Worm (Caenorhabditis elegans) whole organism, L4 larva: Measurements from ENCODE around the gene C16C8.27.
"Not testable (repeated sequence)": the region's sequence is repeated elsewhere in the genome, so short reads cannot be mapped to it uniquely, and the experiment has no call there.

Source experiments
- D1046.2 ChIP-seq: fragments of 200-800 bp; sonication (Bioruptor generic); IDR thresholded peaks from 2 replicates; pipeline ENCODE4 v1.3.6; 2022; ENCODE audit warnings: missing genetic modification characterization, missing compliant biosample characterization
- F26F4.8 ChIP-seq: fragments of 200-800 bp; sonication (Bioruptor generic); conservative IDR thresholded peaks from 2 replicates; pipeline ENCODE4 v1.3.6; 2022; ENCODE audit warnings: missing genetic modification characterization, missing compliant biosample characterization
- F49E8.2 ChIP-seq: sonication (generic microtip); optimal IDR thresholded peaks from 2 replicates; lab custom pipeline; 2016; ENCODE audit warnings: missing compliant biosample characterization, mild to moderate bottlenecking, missing genetic modification characterization, borderline replicate concordance
- T20F7.1 ChIP-seq: fragments of 200-800 bp; sonication (Bioruptor generic); optimal IDR thresholded peaks from 2 replicates; lab custom pipeline; 2018; ENCODE audit warnings: mild to moderate bottlenecking, missing genetic modification characterization, missing compliant biosample characterization
- T26A8.4 ChIP-seq: fragments of 200-800 bp; sonication (Bioruptor generic); IDR thresholded peaks from 2 replicates; pipeline ENCODE4 v1.3.6; 2022; ENCODE audit warnings: missing genetic modification characterization, missing compliant biosample characterization
- Y48G9A.11 ChIP-seq: fragments of 200-800 bp; sonication (Bioruptor generic); IDR thresholded peaks from 2 replicates; pipeline ENCODE4 v1.3.6; 2022; ENCODE audit warnings: missing genetic modification reagents, missing genetic modification characterization, missing compliant biosample characterization
- ZK546.5 ChIP-seq, 2 experiments: sonication (generic microtip); optimal IDR thresholded peaks; 2 replicates each; lab custom pipeline; 2017; ENCODE audit warnings: missing biosample characterization in 2 of 2, missing genetic modification characterization in 2 of 2
- aha-1 ChIP-seq: fragments of 150-350 bp; peaks from one replicate; lab custom pipeline; 2014; ENCODE audit warnings: missing biosample characterization, missing genetic modification characterization
- aly-2 ChIP-seq: sonication (generic microtip); optimal IDR thresholded peaks from 2 replicates; lab custom pipeline; 2018; ENCODE audit warnings: missing biosample characterization, missing genetic modification characterization
- cey-2 ChIP-seq: sonication (generic microtip); optimal IDR thresholded peaks from 3 replicates; lab custom pipeline; 2017; ENCODE audit warnings: missing genetic modification characterization, mild to moderate bottlenecking, missing compliant biosample characterization, antibody characterized with exemption, borderline replicate concordance; ENCODE audit not compliant: insufficient read depth
- dmd-6 ChIP-seq: fragments of 200-800 bp; sonication (Bioruptor generic); IDR thresholded peaks from 2 replicates; pipeline ENCODE4 v1.3.6; 2022; ENCODE audit warnings: missing genetic modification reagents, missing genetic modification characterization, missing compliant biosample characterization
- dpl-1 ChIP-seq: fragments of 150-350 bp; optimal IDR thresholded peaks from 2 replicates; lab custom pipeline; 2014; ENCODE audit warnings: missing biosample characterization, missing genetic modification reagents, missing genetic modification characterization
- gei-8 ChIP-seq: fragments of 200-800 bp; sonication (Bioruptor generic); optimal IDR thresholded peaks from 2 replicates; lab custom pipeline; 2018; ENCODE audit warnings: mild to moderate bottlenecking, missing genetic modification characterization, missing compliant biosample characterization
- hif-1 ChIP-seq, 2 experiments: sonication (generic microtip); optimal IDR thresholded peaks; 2 replicates each; lab custom pipeline; 2016 to 2017; ENCODE audit warnings: missing compliant biosample characterization in 2 of 2, missing genetic modification characterization in 2 of 2, missing genetic modification reagents in 2 of 2, missing genotype in 2 of 2, mild to moderate bottlenecking in 1 of 2
- lin-1 ChIP-seq: fragments of 200-800 bp; sonication (Bioruptor generic); IDR thresholded peaks from 2 replicates; pipeline ENCODE4 v1.3.6; 2022; ENCODE audit warnings: missing genetic modification reagents, missing genetic modification characterization, missing compliant biosample characterization
- lir-3 ChIP-seq: sonication (generic microtip); optimal IDR thresholded peaks from 2 replicates; lab custom pipeline; 2016; ENCODE audit warnings: mild to moderate bottlenecking, missing genetic modification characterization, missing compliant biosample characterization
- madf-5 ChIP-seq, 2 experiments: fragments of 200-800 bp; sonication (Bioruptor generic); IDR thresholded peaks; 2 replicates each; pipeline ENCODE4 v1.3.6; 2022; ENCODE audit warnings: missing compliant biosample characterization in 2 of 2, missing genetic modification characterization in 2 of 2
- mep-1 ChIP-seq: fragments of 150-350 bp; sonication (generic microtip); optimal IDR thresholded peaks from 3 replicates; lab custom pipeline; 2014; ENCODE audit warnings: missing biosample characterization, missing genetic modification characterization
- mes-2 ChIP-seq: sonication (generic microtip); optimal IDR thresholded peaks from 2 replicates; lab custom pipeline; 2016; ENCODE audit warnings: missing genotype, mild to moderate bottlenecking, missing genetic modification characterization, missing compliant biosample characterization; ENCODE audit not compliant: poor library complexity, severe bottlenecking
- mxl-2 ChIP-seq: fragments of 200-800 bp; sonication (Bioruptor generic); conservative IDR thresholded peaks from 2 replicates; pipeline ENCODE4 v1.3.6; 2022; ENCODE audit warnings: missing genetic modification reagents, missing genetic modification characterization, missing compliant biosample characterization
- nhr-10 ChIP-seq: fragments of 150-350 bp; optimal IDR thresholded peaks from 2 replicates; lab custom pipeline; 2014; ENCODE audit warnings: missing biosample characterization, missing genetic modification characterization
- nhr-111 ChIP-seq: fragments of 200-800 bp; sonication (Bioruptor generic); optimal IDR thresholded peaks from 2 replicates; lab custom pipeline; 2018; ENCODE audit warnings: mild to moderate bottlenecking, missing genetic modification characterization, missing compliant biosample characterization
- nhr-48 ChIP-seq: sonication (generic microtip); optimal IDR thresholded peaks from 2 replicates; lab custom pipeline; 2016; ENCODE audit warnings: mild to moderate bottlenecking, missing genetic modification characterization, missing compliant biosample characterization
- nhr-76 ChIP-seq: fragments of 150-350 bp; optimal IDR thresholded peaks from 2 replicates; lab custom pipeline; 2014; ENCODE audit warnings: missing biosample characterization, missing genetic modification characterization
- php-3 ChIP-seq: fragments of 200-800 bp; sonication (Bioruptor generic); IDR thresholded peaks from 2 replicates; pipeline ENCODE4 v1.3.6; 2022; ENCODE audit warnings: missing genetic modification reagents, missing genetic modification characterization, missing compliant biosample characterization
- skn-1 ChIP-seq: fragments of 150-350 bp; optimal IDR thresholded peaks from 2 replicates; lab custom pipeline; 2014; ENCODE audit warnings: missing biosample characterization, missing genetic modification characterization
- snpc-1.2 ChIP-seq: fragments of 200-800 bp; sonication (Bioruptor generic); IDR thresholded peaks from 2 replicates; pipeline ENCODE4 v1.3.6; 2022; ENCODE audit warnings: missing genetic modification reagents, missing genetic modification characterization, missing compliant biosample characterization
- snpc-4 ChIP-seq: fragments of 150-350 bp; optimal IDR thresholded peaks from 2 replicates; lab custom pipeline; 2014; ENCODE audit warnings: missing biosample characterization, missing genetic modification characterization
- tag-97 ChIP-seq: fragments of 200-800 bp; sonication (Bioruptor generic); IDR thresholded peaks from 2 replicates; pipeline ENCODE4 v1.3.6; 2022; ENCODE audit warnings: missing genetic modification characterization, missing compliant biosample characterization
- tra-1 ChIP-seq: fragments of 200-800 bp; sonication (Bioruptor generic); IDR thresholded peaks from 2 replicates; pipeline ENCODE4 v1.3.6; 2022; ENCODE audit warnings: missing genetic modification reagents, missing genetic modification characterization, missing compliant biosample characterization
- unc-62 ChIP-seq, 3 experiments: fragments of 150-350 bp in 1 of 3; sonication (generic microtip); optimal IDR thresholded peaks in 2 of 3; peaks in 1 of 3; 1 replicate in 1 of 3; 2 replicates in 2 of 3; lab custom pipeline; 2014 to 2017; ENCODE audit warnings: missing biosample characterization in 3 of 3, missing genetic modification characterization in 3 of 3, missing genetic modification reagents in 3 of 3, missing genotype in 1 of 3
- zag-1 ChIP-seq: fragments of 150-350 bp; optimal IDR thresholded peaks from 2 replicates; lab custom pipeline; 2014; ENCODE audit warnings: missing biosample characterization, missing genetic modification characterization
- zip-2 ChIP-seq: fragments of 150-350 bp; optimal IDR thresholded peaks from 2 replicates; lab custom pipeline; 2014; ENCODE audit warnings: missing biosample characterization, missing genetic modification characterization

Gene C16C8.27

DNA sequence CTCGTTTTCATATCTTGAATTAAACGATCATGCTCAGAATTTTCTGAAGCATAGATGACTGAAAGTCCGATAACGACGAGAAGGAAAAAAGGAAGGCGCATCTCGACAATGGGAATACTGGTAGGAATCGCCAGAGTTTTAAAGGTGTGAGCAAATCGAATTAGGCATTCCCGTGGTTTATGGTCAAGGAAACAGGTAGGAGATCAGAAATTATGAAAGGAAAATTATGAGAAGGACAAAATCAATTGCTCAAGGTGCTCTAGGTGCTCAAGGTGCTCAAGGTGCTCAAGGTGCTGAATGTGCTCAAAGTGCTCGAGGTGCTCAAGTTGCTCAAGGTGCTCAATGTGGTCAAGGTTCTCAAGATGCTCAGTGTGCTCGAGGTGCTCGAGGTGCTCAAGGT lies 23.1 kb downstream of the C16C8.27 start, which contains the start of gene C16C8.10:
Gene C16C8.10, minus strand, starts transcription at position 101 of the 400 bp plus-strand sequence.
- TF ChIP-seq unc-62 (GFP tag; optimal IDR thresholded peaks at IDR 0.05 in 1 of 2; lab: Kevin White, UChicago): peak in 1 of 2 experiments; percentile 23
- TF ChIP-seq unc-62 (tag; optimal IDR thresholded peaks at IDR 0.05; lab: Kevin White, UChicago): not testable (repeated sequence)
- TF ChIP-seq, all 104 proteins: peak for 1; not testable (repeated sequence) for 103

DNA sequence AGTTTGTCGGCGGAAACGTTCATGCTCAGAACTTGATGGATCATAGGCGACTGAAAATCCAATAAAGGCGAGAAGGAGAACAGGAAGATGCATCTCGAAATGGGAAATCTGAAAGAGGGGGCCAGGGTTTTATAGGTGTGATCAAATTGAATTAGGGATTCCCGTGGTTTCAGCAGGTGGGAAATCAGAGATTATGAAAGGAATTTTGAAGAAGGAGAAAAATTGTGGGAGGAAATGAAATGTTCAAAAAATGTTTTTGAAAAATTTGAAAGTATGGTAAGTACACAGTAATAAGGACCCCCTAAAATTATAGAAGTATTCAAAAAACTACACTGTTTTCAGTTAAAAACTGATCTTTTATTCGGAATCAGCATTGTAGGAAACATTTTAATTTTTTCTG lies 29.1 kb downstream of the C16C8.27 start, which contains the start of gene Y49F6B.20:
Gene Y49F6B.20, minus strand, starts transcription at position 101 of the 400 bp plus-strand sequence.
- TF ChIP-seq aly-2 (no peak), mes-2 (no peak), dmd-6 (GFP tag; lab: Robert Waterston, UW) (no peak), nhr-48 (tag; lab: Kevin White, UChicago) (no peak), F49E8.2 (tag; lab: Kevin White, UChicago) (no peak), zag-1 (tag; lab: Kevin White, UChicago) (no peak), hif-1 (tag; optimal IDR thresholded peaks at IDR 0.05; lab: Kevin White, UChicago) (no peak), ZK546.5 (tag; optimal IDR thresholded peaks at IDR 0.05; lab: Kevin White, UChicago) (no peak), nhr-10 (no peak), tra-1 (GFP tag; lab: Robert Waterston, UW) (no peak), madf-5 (GFP tag; IDR thresholded peaks at IDR 0.05; lab: Robert Waterston, UW) (no peak), D1046.2 (GFP tag; lab: Robert Waterston, UW) (no peak), skn-1 (tag; lab: Kevin White, UChicago) (no peak), lir-3 (no peak), nhr-111 (no peak), mep-1 (tag; lab: Kevin White, UChicago) (no peak), snpc-4 (tag; lab: Kevin White, UChicago) (no peak)

DNA sequence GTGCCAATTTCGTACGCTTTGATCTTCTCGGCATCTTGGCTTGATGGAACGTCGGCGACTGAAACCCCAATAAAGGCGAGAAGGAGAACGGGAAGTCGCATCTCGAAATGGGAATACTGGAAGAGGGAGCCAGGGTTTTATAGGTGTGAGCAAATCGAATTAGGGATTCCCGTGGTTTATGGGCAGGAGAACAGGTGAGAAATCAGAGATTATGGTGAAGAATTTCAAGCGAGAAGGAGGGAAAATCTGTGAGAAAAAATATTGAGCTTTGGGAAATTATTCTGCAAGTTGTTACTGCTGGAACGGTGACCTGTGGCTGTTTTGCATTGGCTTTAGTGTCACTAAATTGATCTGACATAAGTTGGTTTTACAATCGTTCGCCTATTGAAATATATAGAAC lies 30.1 kb downstream of the C16C8.27 start, which contains the start of gene Y49F6B.13:
Gene Y49F6B.13, minus strand, starts transcription at position 101 of the 400 bp plus-strand sequence.
- TF ChIP-seq aha-1 (peak; percentile 17), gei-8 (GFP tag; lab: Kevin White, UChicago) (no peak), nhr-76 (tag; lab: Kevin White, UChicago) (no peak), T26A8.4 (no peak), snpc-1.2 (GFP tag; lab: Robert Waterston, UW) (no peak)

DNA sequence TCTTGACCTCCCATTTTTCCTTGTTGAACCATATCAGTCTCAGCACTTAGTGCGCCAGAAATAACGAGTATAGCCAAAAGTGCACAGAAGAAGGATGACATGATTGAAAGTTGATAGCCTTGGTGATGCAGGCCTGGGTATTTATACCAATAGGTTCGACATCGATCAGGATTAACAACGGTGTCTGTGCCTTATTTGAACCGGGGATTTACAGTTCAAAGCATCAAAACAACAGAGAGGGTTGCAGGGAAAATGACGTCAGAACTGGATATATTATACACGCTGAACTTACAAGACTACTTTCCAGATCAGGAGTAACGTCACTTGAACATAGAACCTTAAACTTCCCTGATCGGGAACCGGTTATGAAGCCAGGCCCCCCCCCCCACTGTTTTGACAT lies 30.8 kb downstream of the C16C8.27 start, which contains the start of gene Y49F6B.12:
Gene Y49F6B.12, minus strand, starts transcription at position 101 of the 400 bp plus-strand sequence.
- no peak for TF ChIP-seq Y48G9A.11
- no peak for TF ChIP-seq lin-1 (GFP tag; lab: Robert Waterston, UW)
- peak; percentile 45 for TF ChIP-seq aha-1
- TF ChIP-seq zip-2 (tag; lab: Kevin White, UChicago): no peak
- TF ChIP-seq D1046.2 (GFP tag; lab: Robert Waterston, UW): no peak
- no peak for TF ChIP-seq T20F7.1 (GFP tag; lab: Kevin White, UChicago)
- TF ChIP-seq F26F4.8 (GFP tag; lab: Robert Waterston, UW): no peak
- TF ChIP-seq tag-97: no peak
- TF ChIP-seq, all 104 proteins: peak for 1

DNA sequence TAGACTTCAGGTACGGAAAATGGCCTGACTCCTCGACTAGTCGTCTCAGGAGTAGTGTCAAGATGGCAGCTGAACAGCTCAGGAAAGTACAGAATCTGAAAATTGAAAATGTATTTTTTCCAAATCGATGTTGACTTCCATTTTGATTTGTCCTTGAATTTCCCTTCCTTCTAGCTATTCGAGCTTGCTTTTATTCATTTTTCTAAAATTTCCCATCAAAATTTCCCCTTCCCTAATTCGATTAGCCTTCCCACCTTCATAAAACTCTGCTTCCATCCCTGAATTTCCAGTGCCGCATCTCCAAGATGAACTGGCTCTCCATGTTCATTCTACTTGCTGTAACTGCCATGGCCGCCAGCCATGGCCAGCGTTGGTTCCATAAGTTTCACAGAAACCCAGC lies 31.3 kb downstream of the C16C8.27 start, which contains the start of gene Y49F6B.6:
Gene Y49F6B.6, plus strand, starts transcription at position 301 of the 400 bp plus-strand sequence.
- TF ChIP-seq mxl-2 (GFP tag; lab: Robert Waterston, UW) (no peak), dpl-1 (GFP tag; lab: Kevin White, UChicago) (no peak), lir-3 (no peak), cey-2 (tag; lab: Kevin White, UChicago) (no peak), php-3 (GFP tag; lab: Robert Waterston, UW) (no peak)
